Fruit fly (Drosophila melanogaster) whole organism, embryonic: Measurements from ENCODE around the gene sws.

Experiments used
- Ada2b ChIP-seq: fragments of 200-800 bp; sonication (Bioruptor generic); IDR thresholded peaks from 2 replicates; pipeline ENCODE4 v1.3.6; 2022; ENCODE audit warnings: missing biosample characterization, missing genetic modification characterization
- Aef1 ChIP-seq: fragments of 200-800 bp; sonication (Bioruptor generic); IDR thresholded peaks from 3 replicates; pipeline ENCODE4 v1.3.6; 2022; ENCODE audit warnings: missing biosample characterization, missing genetic modification characterization
- Atf6 ChIP-seq: fragments of 200-800 bp; sonication (Bioruptor generic); IDR thresholded peaks from 2 replicates; pipeline ENCODE4 v1.3.6; 2022; ENCODE audit warnings: missing biosample characterization, missing genetic modification characterization
- CG11456 ChIP-seq: fragments of 200-800 bp; sonication (Bioruptor generic); IDR thresholded peaks from 3 replicates; pipeline ENCODE4 v1.3.6; 2022; ENCODE audit warnings: missing biosample characterization, missing genetic modification characterization
- CG12236 ChIP-seq: fragments of 200-800 bp; sonication (Bioruptor generic); optimal IDR thresholded peaks from 2 replicates; lab custom pipeline; 2016; ENCODE audit warnings: missing biosample characterization, missing genetic modification characterization
- CG15011 ChIP-seq: fragments of 200-800 bp; sonication (Bioruptor generic); optimal IDR thresholded peaks from 3 replicates; lab custom pipeline; 2018; ENCODE audit warnings: missing biosample characterization, mild to moderate bottlenecking, missing genetic modification characterization
- CG2129 ChIP-seq: fragments of 200-800 bp; sonication (Bioruptor generic); IDR thresholded peaks from 2 replicates; pipeline ENCODE4 v1.3.6; 2022; ENCODE audit warnings: missing biosample characterization, missing genetic modification characterization; ENCODE audit not compliant: partially characterized antibody
- CG30431 ChIP-seq: fragments of 200-800 bp; sonication (Bioruptor generic); optimal IDR thresholded peaks from 2 replicates; lab custom pipeline; 2017; ENCODE audit warnings: missing biosample characterization, missing genetic modification characterization
- CG32772 ChIP-seq: fragments of 200-800 bp; sonication (Bioruptor generic); IDR thresholded peaks from 2 replicates; pipeline ENCODE4 v1.3.6; 2022; ENCODE audit warnings: missing biosample characterization, missing genetic modification characterization
- CG3407 ChIP-seq: fragments of 200-800 bp; sonication (Bioruptor generic); optimal IDR thresholded peaks from 2 replicates; lab custom pipeline; 2018; ENCODE audit warnings: missing biosample characterization, mild to moderate bottlenecking, missing genetic modification characterization
- CG34376 ChIP-seq: fragments of 200-800 bp; sonication (Bioruptor generic); optimal IDR thresholded peaks from 2 replicates; lab custom pipeline; 2018; ENCODE audit warnings: missing biosample characterization, mild to moderate bottlenecking, missing genetic modification characterization
- CG4730 ChIP-seq: fragments of 200-800 bp; sonication (Bioruptor generic); IDR thresholded peaks from 2 replicates; pipeline ENCODE4 v1.3.6; 2022; ENCODE audit warnings: missing biosample characterization, missing genetic modification characterization
- CG7786 ChIP-seq: fragments of 200-800 bp; sonication (Bioruptor generic); optimal IDR thresholded peaks from 2 replicates; lab custom pipeline; 2016; ENCODE audit warnings: missing biosample characterization, missing genetic modification characterization
- CG7987 ChIP-seq: fragments of 200-800 bp; sonication (Bioruptor generic); optimal IDR thresholded peaks from 2 replicates; lab custom pipeline; 2018; ENCODE audit warnings: missing biosample characterization, mild to moderate bottlenecking, missing genetic modification characterization, moderate library complexity
- CG8359 ChIP-seq: fragments of 200-800 bp; sonication (Bioruptor generic); optimal IDR thresholded peaks from 2 replicates; lab custom pipeline; 2017; ENCODE audit warnings: missing biosample characterization, mild to moderate bottlenecking, missing genetic modification characterization, borderline replicate concordance
- CG9727 ChIP-seq: fragments of 200-800 bp; sonication (Bioruptor generic); optimal IDR thresholded peaks from 3 replicates; lab custom pipeline; 2017; ENCODE audit warnings: missing biosample characterization, mild to moderate bottlenecking, missing genetic modification characterization
- CG9817 ChIP-seq: fragments of 200-800 bp; sonication (Bioruptor generic); optimal IDR thresholded peaks from 2 replicates; lab custom pipeline; 2018; ENCODE audit warnings: missing biosample characterization, mild to moderate bottlenecking, missing genetic modification characterization, moderate library complexity
- CG9932 ChIP-seq: fragments of 200-800 bp; sonication (Bioruptor generic); IDR thresholded peaks from 2 replicates; pipeline ENCODE4 v1.3.6; 2022; ENCODE audit warnings: missing biosample characterization, missing genetic modification characterization
- CrebB ChIP-seq: fragments of 200-800 bp; sonication (Bioruptor generic); optimal IDR thresholded peaks from 3 replicates; lab custom pipeline; 2018; ENCODE audit warnings: missing biosample characterization, mild to moderate bottlenecking, missing genetic modification characterization
- Dek ChIP-seq: fragments of 200-800 bp; sonication (Bioruptor generic); optimal IDR thresholded peaks from 3 replicates; lab custom pipeline; 2019; ENCODE audit warnings: missing biosample characterization, mild to moderate bottlenecking, missing genetic modification characterization, moderate library complexity
- Ets97D ChIP-seq: fragments of 200-800 bp; sonication (Bioruptor generic); optimal IDR thresholded peaks from 3 replicates; lab custom pipeline; 2016; ENCODE audit warnings: missing biosample characterization, missing genetic modification characterization
- Fer2 ChIP-seq: fragments of 200-800 bp; sonication (Bioruptor generic); optimal IDR thresholded peaks from 2 replicates; lab custom pipeline; 2018; ENCODE audit warnings: missing biosample characterization, mild to moderate bottlenecking, missing genetic modification characterization, moderate library complexity
- Hr3 ChIP-seq: fragments of 200-800 bp; sonication (Bioruptor generic); optimal IDR thresholded peaks from 3 replicates; lab custom pipeline; 2016; ENCODE audit warnings: missing biosample characterization, missing genetic modification characterization
- NFAT ChIP-seq: fragments of 200-800 bp; sonication (Bioruptor generic); IDR thresholded peaks from 2 replicates; pipeline ENCODE4 v1.3.6; 2022; ENCODE audit warnings: missing biosample characterization, missing genetic modification characterization
- TFAM ChIP-seq: fragments of 200-800 bp; sonication (Bioruptor generic); optimal IDR thresholded peaks from 2 replicates; lab custom pipeline; 2017; ENCODE audit warnings: missing biosample characterization, missing genetic modification characterization, inconsistent platforms
- ac ChIP-seq: fragments of 200-800 bp; sonication (Bioruptor generic); optimal IDR thresholded peaks from 3 replicates; lab custom pipeline; 2017; ENCODE audit warnings: missing biosample characterization, mild to moderate bottlenecking, missing genetic modification characterization
- caup ChIP-seq: fragments of 200-800 bp; sonication (Bioruptor generic); optimal IDR thresholded peaks from 3 replicates; lab custom pipeline; 2017; ENCODE audit warnings: missing biosample characterization, mild to moderate bottlenecking, missing genetic modification characterization, moderate library complexity; ENCODE audit not compliant: severe bottlenecking
- chif ChIP-seq, 2 experiments: fragments of 200-800 bp; sonication (Bioruptor generic); optimal IDR thresholded peaks; 3 replicates each; lab custom pipeline; 2016; ENCODE audit warnings: missing biosample characterization in 2 of 2, missing genetic modification characterization in 2 of 2
- corto ChIP-seq: fragments of 200-800 bp; sonication (Bioruptor generic); optimal IDR thresholded peaks from 2 replicates; lab custom pipeline; 2016; ENCODE audit warnings: missing biosample characterization, mild to moderate bottlenecking, missing genetic modification characterization, moderate library complexity
- croc ChIP-seq: fragments of 200-800 bp; sonication (Bioruptor generic); conservative IDR thresholded peaks from 3 replicates; pipeline ENCODE4 v1.3.6; 2022; ENCODE audit warnings: missing biosample characterization, missing genetic modification characterization
- dmrt99B ChIP-seq: fragments of 200-800 bp; sonication (Bioruptor generic); optimal IDR thresholded peaks from 2 replicates; lab custom pipeline; 2018; ENCODE audit warnings: missing biosample characterization, mild to moderate bottlenecking, missing genetic modification characterization, moderate library complexity
- dysf ChIP-seq: fragments of 200-800 bp; sonication (Bioruptor generic); IDR thresholded peaks from 3 replicates; pipeline ENCODE4 v1.3.6; 2022; ENCODE audit warnings: missing biosample characterization, missing genetic modification characterization
- eve ChIP-seq, 2 experiments: fragments of >200 bp; optimal IDR thresholded peaks; 2 replicates each; lab custom pipeline; 2017; ENCODE audit warnings: missing biosample characterization in 2 of 2, missing genetic modification characterization in 2 of 2
- exex ChIP-seq: fragments of 200-800 bp; sonication (Bioruptor generic); optimal IDR thresholded peaks from 4 replicates; lab custom pipeline; 2018; ENCODE audit warnings: missing biosample characterization, mild to moderate bottlenecking, missing genetic modification characterization, moderate library complexity
- fd102C ChIP-seq: fragments of 200-800 bp; sonication (Bioruptor generic); optimal IDR thresholded peaks from 2 replicates; lab custom pipeline; 2018; ENCODE audit warnings: missing biosample characterization, mild to moderate bottlenecking, missing genetic modification characterization, moderate library complexity
- gcm ChIP-seq: fragments of 200-800 bp; sonication (Bioruptor generic); optimal IDR thresholded peaks from 2 replicates; lab custom pipeline; 2019; ENCODE audit warnings: missing biosample characterization, mild to moderate bottlenecking, missing genetic modification characterization, moderate library complexity
- hkb ChIP-seq, 2 experiments: fragments of 200-800 bp in 1 of 2; fragments of >200 bp in 1 of 2; sonication (Bioruptor generic) in 1 of 2; IDR thresholded peaks in 1 of 2; optimal IDR thresholded peaks in 1 of 2; 2 replicates each; pipeline versions ENCODE4 v1.3.6 to Lab custom; 2017 to 2022; ENCODE audit warnings: missing biosample characterization in 1 of 2, missing genetic modification characterization in 1 of 2
- luna ChIP-seq: fragments of 200-800 bp; sonication (Bioruptor generic); optimal IDR thresholded peaks from 2 replicates; lab custom pipeline; 2016; ENCODE audit warnings: missing biosample characterization, missing genetic modification characterization
- mam ChIP-seq: fragments of 200-800 bp; sonication (Bioruptor generic); optimal IDR thresholded peaks from 3 replicates; lab custom pipeline; 2016; ENCODE audit warnings: missing biosample characterization, missing genetic modification characterization
- mld ChIP-seq: fragments of 200-800 bp; sonication (Bioruptor generic); IDR thresholded peaks from 3 replicates; pipeline ENCODE4 v1.3.6; 2022; ENCODE audit warnings: missing biosample characterization, missing genetic modification characterization; ENCODE audit not compliant: partially characterized antibody
- onecut ChIP-seq: fragments of 200-800 bp; sonication (Bioruptor generic); IDR thresholded peaks from 2 replicates; pipeline ENCODE4 v1.3.6; 2022; ENCODE audit warnings: missing biosample characterization, missing genetic modification characterization
- pnt ChIP-seq: fragments of 200-800 bp; sonication (Bioruptor generic); optimal IDR thresholded peaks from 3 replicates; lab custom pipeline; 2016; ENCODE audit warnings: missing biosample characterization, missing genetic modification characterization
- prd ChIP-seq, 3 experiments: fragments of >200 bp in 2 of 3; fragments of 200-800 bp in 1 of 3; sonication (Bioruptor generic) in 1 of 3; optimal IDR thresholded peaks in 2 of 3; IDR thresholded peaks in 1 of 3; 2 replicates in 2 of 3; 3 replicates in 1 of 3; pipeline versions ENCODE4 v1.3.6 to Lab custom; 2017 to 2022; ENCODE audit warnings: missing biosample characterization in 1 of 3, missing genetic modification characterization in 1 of 3
- sisA ChIP-seq: fragments of 200-800 bp; sonication (Bioruptor generic); IDR thresholded peaks from 2 replicates; pipeline ENCODE4 v1.3.6; 2022; ENCODE audit warnings: missing biosample characterization, missing genetic modification characterization
- tna ChIP-seq: fragments of 200-800 bp; sonication (Bioruptor generic); IDR thresholded peaks from 2 replicates; pipeline ENCODE4 v1.3.6; 2022; ENCODE audit warnings: missing biosample characterization, missing genetic modification characterization; ENCODE audit not compliant: partially characterized antibody
- trh ChIP-seq: fragments of 200-800 bp; sonication (Bioruptor generic); optimal IDR thresholded peaks from 2 replicates; lab custom pipeline; 2016; ENCODE audit warnings: missing biosample characterization, missing genetic modification characterization
- zen2 ChIP-seq: fragments of 200-800 bp; sonication (Bioruptor generic); IDR thresholded peaks from 3 replicates; pipeline ENCODE4 v1.3.6; 2022; ENCODE audit warnings: missing biosample characterization, missing genetic modification characterization; ENCODE audit not compliant: partially characterized antibody
- zfh2 ChIP-seq: fragments of 200-800 bp; sonication (Bioruptor generic); optimal IDR thresholded peaks from 2 replicates; lab custom pipeline; 2016; ENCODE audit warnings: missing biosample characterization, missing genetic modification characterization

sws gene

dm6 chrX:7933210-7933915 lies 34.7 kb downstream of the sws start, which contains the start of the genes Dhdds and RpS14a (continued):
- TF ChIP-seq hkb (optimal IDR thresholded peaks at IDR 0.05; lab: Kevin White, UChicago) = peak; percentile 95
- peak; percentile 46; the same call in 1 of the 2 replicates for TF ChIP-seq hkb (GFP tag; IDR thresholded peaks at IDR 0.05; lab: Robert Waterston, UW)
- TF ChIP-seq tna (GFP tag; lab: Robert Waterston, UW) = peak; percentile 35; the same call in 1 of the 2 replicates
- TF ChIP-seq dmrt99B (tag; lab: Kevin White, UChicago) = no peak
- no peak for TF ChIP-seq Ada2b (GFP tag; lab: Robert Waterston, UW)
- TF ChIP-seq CG2129 (GFP tag; lab: Robert Waterston, UW) = peak; percentile 47; the same call in 1 of the 2 replicates
- TF ChIP-seq mld = no peak
- TF ChIP-seq mam (GFP tag; lab: Kevin White, UChicago) = peak; percentile 35
- peak; percentile 82 for TF ChIP-seq CG34376 (GFP tag; lab: Kevin White, UChicago)
- peak; percentile 41 for TF ChIP-seq CG12236 (GFP tag; lab: Kevin White, UChicago)
- peak; percentile 72; the same call in 2 of the 3 replicates for TF ChIP-seq zen2 (GFP tag; lab: Robert Waterston, UW)
- no peak for TF ChIP-seq eve (GFP tag; optimal IDR thresholded peaks at IDR 0.05; lab: Kevin White, UChicago)
- no peak for TF ChIP-seq fd102C (GFP tag; lab: Kevin White, UChicago)
- TF ChIP-seq Ets97D = peak; percentile 99
- TF ChIP-seq luna (GFP tag; lab: Kevin White, UChicago) = no peak
- peak; percentile 52; the same call in 1 of the 3 replicates for TF ChIP-seq CG11456 (GFP tag; lab: Robert Waterston, UW)
- peak; percentile 12 to 59 for TF ChIP-seq chif (GFP tag; optimal IDR thresholded peaks at IDR 0.05; lab: Kevin White, UChicago)
- TF ChIP-seq CG7786 (GFP tag; lab: Kevin White, UChicago) = peak; percentile 25
- peak; percentile 20 for TF ChIP-seq CG30431 (GFP tag; lab: Kevin White, UChicago)
- peak; percentile 64 for TF ChIP-seq CG3407 (GFP tag; lab: Kevin White, UChicago)
- TF ChIP-seq prd (optimal IDR thresholded peaks at IDR 0.05; lab: Kevin White, UChicago) = no peak
- TF ChIP-seq prd (GFP tag; IDR thresholded peaks at IDR 0.05; lab: Robert Waterston, UW) = peak; percentile 5; the same call in 1 of the 3 replicates
- no peak for TF ChIP-seq Aef1
- peak; percentile 49 for TF ChIP-seq CG15011 (GFP tag; lab: Kevin White, UChicago)
- peak; percentile 75 for TF ChIP-seq caup (GFP tag; lab: Kevin White, UChicago)
- no peak for TF ChIP-seq CG9817 (tag; lab: Kevin White, UChicago)
- TF ChIP-seq TFAM (GFP tag; lab: Kevin White, UChicago) = no peak
- TF ChIP-seq CG32772 (GFP tag; lab: Robert Waterston, UW) = no peak
- TF ChIP-seq exex (tag; lab: Kevin White, UChicago) = no peak
- no peak for TF ChIP-seq CG9932 (GFP tag; lab: Robert Waterston, UW)
- peak; percentile 52 for TF ChIP-seq CrebB (tag; lab: Kevin White, UChicago)
- peak; percentile 61 for TF ChIP-seq zfh2 (GFP tag; lab: Kevin White, UChicago)
- TF ChIP-seq sisA (GFP tag; lab: Robert Waterston, UW) = no peak
- no peak for TF ChIP-seq pnt (GFP tag; lab: Kevin White, UChicago)
- peak; percentile 36 for TF ChIP-seq gcm (GFP tag; lab: Kevin White, UChicago)
- peak; percentile 25 for TF ChIP-seq Hr3
- TF ChIP-seq corto = no peak
- TF ChIP-seq Atf6 (GFP tag; lab: Robert Waterston, UW) = no peak
- peak; percentile 33; the same call in 1 of the 2 replicates for TF ChIP-seq NFAT (GFP tag; lab: Robert Waterston, UW)
- peak; percentile 35; the same call in 1 of the 3 replicates for TF ChIP-seq dysf (GFP tag; lab: Robert Waterston, UW)
- peak; percentile 64 for TF ChIP-seq CG7987 (GFP tag; lab: Kevin White, UChicago)
- TF ChIP-seq Dek (tag; lab: Kevin White, UChicago) = no peak
- TF ChIP-seq CG8359 (GFP tag; lab: Kevin White, UChicago) = peak; percentile 6
- no peak for TF ChIP-seq ac (GFP tag; lab: Kevin White, UChicago)
- no peak for TF ChIP-seq Fer2
- TF ChIP-seq croc (GFP tag; lab: Robert Waterston, UW) = no peak
- TF ChIP-seq trh (GFP tag; lab: Kevin White, UChicago) = peak; percentile 52
- TF ChIP-seq onecut (GFP tag; lab: Robert Waterston, UW) = no peak
- no peak for TF ChIP-seq CG4730
- TF ChIP-seq CG9727 = peak; percentile 90
